Worm (Caenorhabditis elegans): ENCODE results near the gene jmjd-5.

ce11 chrV:11119294-11119755 lies 8.0 kb upstream of the jmjd-5 start, which contains the start of gene scb-1:
- TF ChIP-seq irx-1 (tag; optimal IDR thresholded peaks at IDR 0.05) (no peak), elt-3 (tag; optimal IDR thresholded peaks at IDR 0.05) (no peak), lsy-2 (tag; optimal IDR thresholded peaks at IDR 0.05) (no peak), unc-62 (GFP tag; optimal IDR thresholded peaks at IDR 0.05) (no peak), nhr-77 (tag; optimal IDR thresholded peaks at IDR 0.05) (no peak), nhr-84 (tag; optimal IDR thresholded peaks at IDR 0.05) (no peak), aly-2 (tag; optimal IDR thresholded peaks at IDR 0.05) (no peak), mep-1 (tag; optimal IDR thresholded peaks at IDR 0.05) (no peak), ces-1 (GFP tag; optimal IDR thresholded peaks at IDR 0.05) (no peak), ceh-88 (GFP tag; IDR thresholded peaks at IDR 0.05) (no peak)

Measured in whole organism, L1 larva.